Fruit fly (Drosophila melanogaster) whole organism, wandering third instar larva: ENCODE results near the gene Ptp61F.

Source experiments
- HLH106 ChIP-seq: fragments of 200-800 bp; optimal IDR thresholded peaks from 3 replicates; lab custom pipeline; 2019; ENCODE audit warnings: missing biosample characterization, mild to moderate bottlenecking, missing genetic modification characterization, moderate library complexity
- Jra ChIP-seq: sonication (Bioruptor generic); optimal IDR thresholded peaks from 2 replicates; lab custom pipeline; 2016; ENCODE audit warnings: missing biosample characterization, missing genetic modification characterization
- Myc ChIP-seq: fragments of >200 bp; optimal IDR thresholded peaks from 2 replicates; lab custom pipeline; 2017
- N ChIP-seq: fragments of >200 bp; optimal IDR thresholded peaks from 2 replicates; lab custom pipeline; 2018; ENCODE audit warnings: missing biosample characterization, missing external identifiers, missing genetic modification characterization
- lola ChIP-seq: fragments of >200 bp; optimal IDR thresholded peaks from 2 replicates; lab custom pipeline; 2017; ENCODE audit warnings: missing biosample characterization, missing genetic modification characterization
- psq ChIP-seq: fragments of 200-800 bp; sonication (Bioruptor generic); optimal IDR thresholded peaks from 3 replicates; lab custom pipeline; 2017; ENCODE audit warnings: missing biosample characterization, mild to moderate bottlenecking, missing genetic modification characterization, moderate library complexity

DNA sequence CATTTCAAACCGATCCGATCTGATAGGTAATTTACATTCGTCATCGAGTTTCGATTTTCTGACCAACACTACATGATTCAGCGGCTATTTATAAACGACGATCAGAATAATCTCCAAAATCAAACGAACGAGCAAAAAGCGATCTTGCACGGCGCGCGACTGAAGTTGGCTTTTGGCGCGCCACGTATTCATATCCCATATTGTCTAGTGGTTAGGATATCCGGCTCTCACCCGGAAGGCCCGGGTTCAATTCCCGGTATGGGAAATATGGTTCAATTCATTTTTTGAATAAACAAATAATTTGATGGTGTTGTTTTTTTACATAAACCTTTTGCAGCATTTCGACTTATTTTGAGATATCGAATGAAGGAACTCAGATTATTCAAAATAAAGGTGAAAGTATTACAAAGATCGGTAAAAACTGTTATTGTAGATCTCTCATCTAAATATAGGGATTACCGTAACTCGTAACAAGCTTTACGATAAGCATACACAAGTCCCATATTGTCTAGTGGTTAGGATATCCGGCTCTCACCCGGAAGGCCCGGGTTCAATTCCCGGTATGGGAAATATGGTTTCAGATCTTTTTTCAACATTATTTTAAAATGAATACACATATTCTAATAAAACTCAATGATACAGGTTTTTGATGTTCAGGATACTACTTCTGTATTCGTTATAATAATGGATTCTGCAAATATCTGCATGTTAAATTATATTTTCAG lies 95.2 kb downstream of the Ptp61F start:
- TF ChIP-seq psq (GFP tag; lab: Kevin White, UChicago) (no peak), N (GFP tag; lab: Kevin White, UChicago) (no peak), lola (GFP tag; lab: Kevin White, UChicago) (no peak), HLH106 (no peak), Jra (GFP tag; lab: Kevin White, UChicago) (no peak), Myc (no peak)
